Fruit fly (Drosophila melanogaster) whole organism, embryonic: ENCODE data around the gene CG5254.

Source experiments
- ATbp ChIP-seq: fragments of 200-800 bp; sonication (Bioruptor generic); optimal IDR thresholded peaks from 2 replicates; lab custom pipeline; 2017; ENCODE audit warnings: missing biosample characterization, mild to moderate bottlenecking, missing genetic modification characterization, missing genetic modification reagents
- Bteb2 ChIP-seq: fragments of 200-800 bp; sonication (Bioruptor generic); optimal IDR thresholded peaks from 2 replicates; lab custom pipeline; 2016; ENCODE audit warnings: missing biosample characterization, missing genetic modification characterization
- CG10654 ChIP-seq: fragments of 200-800 bp; sonication (Bioruptor generic); optimal IDR thresholded peaks from 2 replicates; lab custom pipeline; 2016; ENCODE audit warnings: missing biosample characterization, missing genetic modification characterization
- CG10979 ChIP-seq: fragments of 200-800 bp; sonication (Bioruptor generic); optimal IDR thresholded peaks from 2 replicates; lab custom pipeline; 2018; ENCODE audit warnings: missing biosample characterization, mild to moderate bottlenecking, missing genetic modification characterization, moderate library complexity
- CG11085 ChIP-seq: fragments of 200-800 bp; sonication (Bioruptor generic); IDR thresholded peaks from 2 replicates; pipeline ENCODE4 v1.3.6; 2022; ENCODE audit warnings: missing biosample characterization, missing genetic modification characterization
- CG12299 ChIP-seq: fragments of 200-800 bp; sonication (Bioruptor generic); optimal IDR thresholded peaks from 2 replicates; lab custom pipeline; 2018; ENCODE audit warnings: missing biosample characterization, mild to moderate bottlenecking, missing genetic modification characterization
- CG13894 ChIP-seq: fragments of 200-800 bp; sonication (Bioruptor generic); optimal IDR thresholded peaks from 3 replicates; lab custom pipeline; 2018; ENCODE audit warnings: missing biosample characterization, mild to moderate bottlenecking, missing genetic modification characterization, moderate library complexity
- CG15479 ChIP-seq: fragments of 200-800 bp; sonication (Bioruptor generic); optimal IDR thresholded peaks from 3 replicates; lab custom pipeline; 2019; ENCODE audit warnings: missing biosample characterization, mild to moderate bottlenecking, missing genetic modification characterization, moderate library complexity
- CG18262 ChIP-seq: fragments of 200-800 bp; optimal IDR thresholded peaks from 3 replicates; lab custom pipeline; 2019; ENCODE audit warnings: missing biosample characterization, mild to moderate bottlenecking, missing genetic modification characterization, moderate library complexity
- CG18599 ChIP-seq: fragments of 200-800 bp; sonication (Bioruptor generic); optimal IDR thresholded peaks from 3 replicates; lab custom pipeline; 2017; ENCODE audit warnings: missing biosample characterization, missing genetic modification characterization, mild to moderate bottlenecking, moderate library complexity, missing genetic modification reagents
- CG6689 ChIP-seq: fragments of 200-800 bp; sonication (Bioruptor generic); IDR thresholded peaks from 2 replicates; pipeline ENCODE4 v1.3.6; 2022; ENCODE audit warnings: missing biosample characterization, missing genetic modification characterization
- CG6791 ChIP-seq: fragments of 200-800 bp; sonication (Bioruptor generic); IDR thresholded peaks from 3 replicates; pipeline ENCODE4 v1.3.6; 2022; ENCODE audit warnings: missing biosample characterization, missing genetic modification characterization; ENCODE audit not compliant: partially characterized antibody
- CG8765 ChIP-seq: fragments of 200-800 bp; sonication (Bioruptor generic); IDR thresholded peaks from 2 replicates; pipeline ENCODE4 v1.3.6; 2022; ENCODE audit warnings: missing biosample characterization, missing genetic modification characterization
- D19A ChIP-seq: fragments of 200-800 bp; optimal IDR thresholded peaks from 3 replicates; lab custom pipeline; 2019; ENCODE audit warnings: missing biosample characterization, mild to moderate bottlenecking, missing genetic modification characterization, moderate library complexity
- D19B ChIP-seq: fragments of 200-800 bp; sonication (Bioruptor generic); optimal IDR thresholded peaks from 2 replicates; lab custom pipeline; 2017; ENCODE audit warnings: missing biosample characterization, mild to moderate bottlenecking, missing genetic modification characterization
- Ets65A ChIP-seq: fragments of 200-800 bp; sonication (Bioruptor generic); peaks from one replicate; lab custom pipeline; 2016; ENCODE audit warnings: missing biosample characterization, missing genetic modification characterization
- Hr3 ChIP-seq: fragments of 200-800 bp; sonication (Bioruptor generic); optimal IDR thresholded peaks from 3 replicates; lab custom pipeline; 2016; ENCODE audit warnings: missing biosample characterization, missing genetic modification characterization
- Med ChIP-seq: fragments of 200-800 bp; sonication (Bioruptor generic); peaks from one replicate; lab custom pipeline; 2016; ENCODE audit warnings: missing biosample characterization, missing genetic modification characterization, mild to moderate bottlenecking, inconsistent platforms, moderate library complexity
- Vsx1 ChIP-seq: fragments of 200-800 bp; sonication (Bioruptor generic); optimal IDR thresholded peaks from 2 replicates; lab custom pipeline; 2017; ENCODE audit warnings: missing biosample characterization, mild to moderate bottlenecking, missing genetic modification characterization, missing genetic modification reagents
- al ChIP-seq: fragments of 200-800 bp; sonication (Bioruptor generic); IDR thresholded peaks from 2 replicates; pipeline ENCODE4 v1.3.6; 2022; ENCODE audit warnings: missing biosample characterization, missing genetic modification characterization
- bsh ChIP-seq, 2 experiments: fragments of 200-800 bp; sonication (Bioruptor generic); optimal IDR thresholded peaks; 2 replicates each; lab custom pipeline; 2017 to 2018; ENCODE audit warnings: mild to moderate bottlenecking in 2 of 2, missing biosample characterization in 2 of 2, missing genetic modification characterization in 2 of 2, moderate library complexity in 1 of 2
- cad ChIP-seq: fragments of >200 bp; optimal IDR thresholded peaks from 2 replicates; lab custom pipeline; 2017; ENCODE audit warnings: missing biosample characterization, missing genetic modification characterization
- ci ChIP-seq: fragments of 200-800 bp; sonication (Bioruptor generic); IDR thresholded peaks from 3 replicates; pipeline ENCODE4 v1.3.6; 2022; ENCODE audit warnings: missing biosample characterization, missing genetic modification characterization
- exex ChIP-seq: fragments of 200-800 bp; sonication (Bioruptor generic); optimal IDR thresholded peaks from 4 replicates; lab custom pipeline; 2018; ENCODE audit warnings: missing biosample characterization, mild to moderate bottlenecking, missing genetic modification characterization, moderate library complexity
- gcm ChIP-seq: fragments of 200-800 bp; sonication (Bioruptor generic); optimal IDR thresholded peaks from 2 replicates; lab custom pipeline; 2019; ENCODE audit warnings: missing biosample characterization, mild to moderate bottlenecking, missing genetic modification characterization, moderate library complexity
- gem ChIP-seq: fragments of 200-800 bp; sonication (Bioruptor generic); optimal IDR thresholded peaks from 2 replicates; lab custom pipeline; 2019; ENCODE audit warnings: missing biosample characterization, mild to moderate bottlenecking, missing genetic modification characterization, moderate library complexity
- kah ChIP-seq: fragments of 200-800 bp; sonication (Bioruptor generic); optimal IDR thresholded peaks from 2 replicates; lab custom pipeline; 2018; ENCODE audit warnings: missing biosample characterization, mild to moderate bottlenecking, missing genetic modification characterization
- nom ChIP-seq: fragments of 200-800 bp; sonication (Bioruptor generic); optimal IDR thresholded peaks from 2 replicates; lab custom pipeline; 2017; ENCODE audit warnings: missing biosample characterization, missing genetic modification characterization, mild to moderate bottlenecking, moderate library complexity, missing genetic modification reagents
- odd ChIP-seq: fragments of 200-800 bp; sonication (Bioruptor generic); optimal IDR thresholded peaks from 2 replicates; lab custom pipeline; 2017; ENCODE audit warnings: missing biosample characterization, mild to moderate bottlenecking, missing genetic modification characterization
- prd ChIP-seq, 3 experiments: fragments of >200 bp in 2 of 3; fragments of 200-800 bp in 1 of 3; sonication (Bioruptor generic) in 1 of 3; optimal IDR thresholded peaks in 2 of 3; IDR thresholded peaks in 1 of 3; 2 replicates in 2 of 3; 3 replicates in 1 of 3; pipeline versions ENCODE4 v1.3.6 to Lab custom; 2017 to 2022; ENCODE audit warnings: missing biosample characterization in 1 of 3, missing genetic modification characterization in 1 of 3
- row ChIP-seq: fragments of 200-800 bp; sonication (Bioruptor generic); IDR thresholded peaks from 3 replicates; pipeline ENCODE4 v1.3.6; 2022; ENCODE audit warnings: missing biosample characterization, missing genetic modification characterization
- sens ChIP-seq: fragments of 200-800 bp; sonication (Bioruptor generic); peaks from one replicate; lab custom pipeline; 2016; ENCODE audit warnings: missing biosample characterization, missing genetic modification characterization
- sim ChIP-seq: fragments of 200-800 bp; sonication (Bioruptor generic); IDR thresholded peaks from 2 replicates; pipeline ENCODE4 v1.3.6; 2022; ENCODE audit warnings: missing biosample characterization, missing genetic modification characterization
- sisA ChIP-seq: fragments of 200-800 bp; sonication (Bioruptor generic); IDR thresholded peaks from 2 replicates; pipeline ENCODE4 v1.3.6; 2022; ENCODE audit warnings: missing biosample characterization, missing genetic modification characterization
- ssp ChIP-seq: fragments of 200-800 bp; sonication (Bioruptor generic); IDR thresholded peaks from 2 replicates; pipeline ENCODE4 v1.3.6; 2022; ENCODE audit warnings: missing biosample characterization, missing genetic modification characterization
- tup ChIP-seq: fragments of 200-800 bp; sonication (Bioruptor generic); optimal IDR thresholded peaks from 2 replicates; lab custom pipeline; 2016; ENCODE audit warnings: missing biosample characterization, mild to moderate bottlenecking, missing genetic modification characterization, moderate library complexity
- vvl ChIP-seq: fragments of 200-800 bp; sonication (Bioruptor generic); IDR thresholded peaks from 2 replicates; pipeline ENCODE4 v1.3.6; 2022; ENCODE audit warnings: missing biosample characterization, missing genetic modification characterization
- zfh1 ChIP-seq: fragments of 200-800 bp; sonication (Bioruptor generic); IDR thresholded peaks from 3 replicates; pipeline ENCODE4 v1.3.6; 2022; ENCODE audit warnings: missing biosample characterization, missing genetic modification characterization

The CG5254 gene

DNA sequence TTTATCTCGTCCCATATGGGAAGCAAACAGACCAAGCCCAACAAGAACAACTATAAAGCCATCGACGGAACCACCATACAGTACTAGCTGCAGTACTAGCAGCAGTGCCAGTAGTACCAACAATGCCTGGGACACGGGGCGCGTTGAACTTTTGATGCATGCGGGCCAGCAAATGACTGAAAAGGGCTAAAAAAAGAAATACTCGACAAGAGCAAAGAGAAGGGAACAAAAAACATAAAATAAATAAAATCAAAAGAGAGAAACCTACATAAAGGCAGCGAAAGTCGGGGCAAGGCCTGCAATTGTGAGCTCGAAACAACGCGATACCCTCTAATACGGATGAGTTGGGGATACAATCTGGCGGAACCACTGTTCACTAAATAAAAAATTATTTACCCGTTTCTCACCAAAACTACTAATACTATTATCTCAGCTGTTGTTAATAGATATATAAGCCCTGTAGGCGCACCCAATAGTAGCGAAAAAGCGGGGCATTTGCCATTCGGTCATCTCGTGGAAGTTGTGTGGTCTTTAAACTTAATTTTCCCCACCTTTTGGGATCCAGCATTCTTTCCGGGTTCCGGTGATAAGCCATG, 10.4 kb upstream of the CG5254 start:
- TF ChIP-seq CG10979 (tag; lab: Kevin White, UChicago) (peak; percentile 23), zfh1 (GFP tag; lab: Robert Waterston, UW) (0 out of 3 replicates have a peak, but pooled peaks have one; percentile 20), Ets65A (GFP tag; lab: Kevin White, UChicago) (peak; percentile 80), ci (peak; percentile 23; the same call in 1 of the 3 replicates), CG13894 (tag; lab: Kevin White, UChicago) (no peak), sens (GFP tag; lab: Kevin White, UChicago) (peak; percentile 85), Med (GFP tag; lab: Kevin White, UChicago) (peak; percentile 72), CG12299 (tag; lab: Kevin White, UChicago) (no peak), prd (optimal IDR thresholded peaks at IDR 0.05; lab: Kevin White, UChicago) (no peak), prd (GFP tag; IDR thresholded peaks at IDR 0.05; lab: Robert Waterston, UW) (peak; percentile 35; the same call in 1 of the 3 replicates), row (GFP tag; lab: Robert Waterston, UW) (peak; percentile 40; the same call in 2 of the 3 replicates), ATbp (peak; percentile 7), cad (GFP tag; lab: Kevin White, UChicago) (no peak), ssp (GFP tag; lab: Robert Waterston, UW) (no peak), vvl (GFP tag; lab: Robert Waterston, UW) (peak; percentile 52; the same call in 1 of the 2 replicates), CG18262 (tag; lab: Kevin White, UChicago) (peak; percentile 26), CG11085 (GFP tag; lab: Robert Waterston, UW) (no peak), al (no peak), gcm (GFP tag; lab: Kevin White, UChicago) (peak; percentile 24), sisA (peak; percentile 28; the same call in 1 of the 2 replicates), sim (GFP tag; lab: Robert Waterston, UW) (no peak), CG6689 (GFP tag; lab: Robert Waterston, UW) (0 out of 2 replicates have a peak, but pooled peaks have one; percentile 5), nom (peak; percentile 66), bsh (GFP tag; optimal IDR thresholded peaks at IDR 0.05; lab: Kevin White, UChicago) (peak in 1 of 2 experiments; percentile 54), D19A (peak; percentile 2), D19B (peak; percentile 38), CG18599 (GFP tag; lab: Kevin White, UChicago) (peak; percentile 6)

- TF ChIP-seq Hr3 (GFP tag; lab: Kevin White, UChicago), result no peak
- no peak for TF ChIP-seq odd (GFP tag; lab: Kevin White, UChicago)
- no peak for TF ChIP-seq CG15479
Measured at dm6 chrX:751201-751600, 1.1 kb downstream of the CG5254 start, which contains the start of gene CG13362. Gene CG13362, minus strand, starts transcription at chrX:751301.

DNA sequence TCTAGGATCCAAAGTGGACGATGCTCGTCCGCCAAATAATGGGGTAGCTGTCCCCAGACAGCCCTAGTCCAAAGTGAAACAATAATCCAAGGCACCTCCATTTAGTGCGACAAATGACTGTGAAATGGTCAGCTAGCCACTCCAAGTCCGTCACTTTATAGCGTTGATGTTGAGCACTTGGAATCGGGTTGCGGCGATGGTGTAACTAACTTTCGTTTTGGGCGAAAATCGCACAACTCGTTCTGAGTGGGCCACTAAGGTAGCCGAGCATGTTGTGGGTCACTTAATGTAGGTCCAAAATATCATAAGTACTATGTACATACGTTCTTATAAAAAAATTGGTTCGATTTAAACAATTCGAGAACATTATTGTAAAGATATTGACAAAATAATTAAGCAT, 3.4 kb downstream of the CG5254 start, which contains the start of gene CG13361:
Gene CG13361 (minus strand): TSS at position 101 of the 400 bp plus-strand sequence.
- TF ChIP-seq Vsx1 (GFP tag; lab: Kevin White, UChicago) (no peak), CG6791 (GFP tag; lab: Robert Waterston, UW) (no peak), Bteb2 (no peak), CG8765 (GFP tag; lab: Robert Waterston, UW) (no peak), Med (GFP tag; lab: Kevin White, UChicago) (no peak), kah (GFP tag; lab: Kevin White, UChicago) (no peak), gem (tag; lab: Kevin White, UChicago) (no peak), CG10654 (GFP tag; lab: Kevin White, UChicago) (no peak), exex (tag; lab: Kevin White, UChicago) (no peak), tup (GFP tag; lab: Kevin White, UChicago) (no peak)
